Fruit fly (Drosophila melanogaster): ENCODE measurements around the gene GILT1.

Gene GILT1

dm6 chr3R:13412704-13413103, 11.0 kb upstream of the GILT1 start:
- TF ChIP-seq CG8478 (optimal IDR thresholded peaks at IDR 0.05) (no peak), CTCF (optimal IDR thresholded peaks at IDR 0.05) (no peak)

- TF ChIP-seq CTCF (optimal IDR thresholded peaks at IDR 0.05) (no peak), CG8478 (optimal IDR thresholded peaks at IDR 0.05) (no peak)
These were observed 5.2 kb upstream of the GILT1 start, which contains the start of gene yellow-e2 for dm6 chr3R:13406898-13407297. Gene yellow-e2, minus strand, starts transcription at chr3R:13406998.

- no peak for TF ChIP-seq CG8478 (optimal IDR thresholded peaks at IDR 0.05)
- TF ChIP-seq CTCF (optimal IDR thresholded peaks at IDR 0.05), result no peak
These were observed 3.3 kb upstream of the GILT1 start, which contains the start of gene yellow-e3 for dm6 chr3R:13404841-13405441. Gene yellow-e3, minus strand, starts transcription at chr3R:13404870.

dm6 chr3R:13403032-13403459, 1.4 kb upstream of the GILT1 start, which contains the start of gene Dpm3:
Gene Dpm3, minus strand, starts transcription at chr3R:13403051.
- TF ChIP-seq CG8478 (optimal IDR thresholded peaks at IDR 0.05), result no peak
- TF ChIP-seq CTCF (optimal IDR thresholded peaks at IDR 0.05), result peak; percentile 54 to 59

- TF ChIP-seq CG8478 (optimal IDR thresholded peaks at IDR 0.05), result no peak
- TF ChIP-seq CTCF (optimal IDR thresholded peaks at IDR 0.05), result no peak
These were observed 550 bp downstream of the GILT1 start for dm6 chr3R:13400902-13401721.

dm6 chr3R:13397535-13397934, 4.1 kb downstream of the GILT1 start, which contains the start of gene CG14377:
Gene CG14377, plus strand, starts transcription at chr3R:13397835.
- TF ChIP-seq CG8478 (optimal IDR thresholded peaks at IDR 0.05), result no peak
- no peak for TF ChIP-seq CTCF (optimal IDR thresholded peaks at IDR 0.05)

dm6 chr3R:13397040-13397439, 4.6 kb downstream of the GILT1 start, which contains the start of gene CG14374:
Gene CG14374, minus strand, starts transcription at chr3R:13397140.
- TF ChIP-seq CTCF (optimal IDR thresholded peaks at IDR 0.05), result no peak
- no peak for TF ChIP-seq CG8478 (optimal IDR thresholded peaks at IDR 0.05)

- no peak for TF ChIP-seq CTCF (optimal IDR thresholded peaks at IDR 0.05)
- no peak for TF ChIP-seq CG8478 (optimal IDR thresholded peaks at IDR 0.05)
These were observed 6.5 kb downstream of the GILT1 start, which contains the start of gene CCHa2 for dm6 chr3R:13395133-13395532. Gene CCHa2, minus strand, starts transcription at chr3R:13395197.

- TF ChIP-seq CG8478 (optimal IDR thresholded peaks at IDR 0.05) (no peak), CTCF (optimal IDR thresholded peaks at IDR 0.05) (no peak)
These were observed 8.7 kb downstream of the GILT1 start for dm6 chr3R:13393009-13393408.

- TF ChIP-seq CG8478 (optimal IDR thresholded peaks at IDR 0.05) (no peak), CTCF (optimal IDR thresholded peaks at IDR 0.05) (no peak)
These were observed 11.2 kb downstream of the GILT1 start for dm6 chr3R:13390490-13390889.

dm6 chr3R:13388160-13388870, 13.3 kb downstream of the GILT1 start, which contains the start of gene CG9799:
Gene CG9799, minus strand, starts transcription at chr3R:13388709.
- TF ChIP-seq CG8478 (optimal IDR thresholded peaks at IDR 0.05) (no peak), CTCF (optimal IDR thresholded peaks at IDR 0.05) (no peak)

dm6 chr3R:13385105-13385504, 16.6 kb downstream of the GILT1 start:
- TF ChIP-seq CG8478 (optimal IDR thresholded peaks at IDR 0.05) (no peak), CTCF (optimal IDR thresholded peaks at IDR 0.05) (no peak)

- TF ChIP-seq CG8478 (optimal IDR thresholded peaks at IDR 0.05) (no peak), CTCF (optimal IDR thresholded peaks at IDR 0.05) (no peak)
These were observed 19.0 kb downstream of the GILT1 start for dm6 chr3R:13382656-13383142.

- no peak for TF ChIP-seq CG8478 (optimal IDR thresholded peaks at IDR 0.05)
- TF ChIP-seq CTCF (optimal IDR thresholded peaks at IDR 0.05), result no peak
These were observed 19.8 kb downstream of the GILT1 start, which contains the start of the genes mRpS21 and Droj2 for dm6 chr3R:13381744-13382435. Gene mRpS21, minus strand, starts transcription at chr3R:13381809. Gene Droj2, plus strand, starts transcription at chr3R:13382106.
